Fruit fly (Drosophila melanogaster) whole organism, wandering third instar larva: Measurements from ENCODE around the gene LanA.
A peak's percentile ranks its signal among the peaks of the same experiment; 100 is the strongest.

Source experiments
- Abd-B ChIP-seq: fragments of >200 bp; optimal IDR thresholded peaks from 2 replicates; lab custom pipeline; 2017; ENCODE audit warnings: missing biosample characterization, missing genetic modification characterization
- CG32264 ChIP-seq: fragments of 200-800 bp; sonication (Bioruptor generic); optimal IDR thresholded peaks from 2 replicates; lab custom pipeline; 2016; ENCODE audit warnings: missing biosample characterization, missing genetic modification characterization
- CG9705 ChIP-seq: fragments of 200-800 bp; sonication (Bioruptor generic); optimal IDR thresholded peaks from 2 replicates; lab custom pipeline; 2018; ENCODE audit warnings: missing biosample characterization, mild to moderate bottlenecking, missing genetic modification characterization
- CrebA ChIP-seq: fragments of 200-800 bp; sonication (Bioruptor generic); optimal IDR thresholded peaks from 2 replicates; lab custom pipeline; 2016; ENCODE audit warnings: missing biosample characterization, mild to moderate bottlenecking, missing genetic modification characterization, borderline replicate concordance
- Dif ChIP-seq: fragments of 200-275, 200-300 bp; sonication (Bioruptor generic); optimal IDR thresholded peaks from 2 replicates; lab custom pipeline; 2018; ENCODE audit warnings: missing biosample characterization, missing genetic modification characterization; ENCODE audit not compliant: partially characterized antibody
- GATAd ChIP-seq: sonication (Bioruptor generic); optimal IDR thresholded peaks from 2 replicates; lab custom pipeline; 2016; ENCODE audit warnings: missing biosample characterization, missing genetic modification characterization
- HLH106 ChIP-seq: fragments of 200-800 bp; optimal IDR thresholded peaks from 3 replicates; lab custom pipeline; 2019; ENCODE audit warnings: missing biosample characterization, mild to moderate bottlenecking, missing genetic modification characterization, moderate library complexity
- Hnf4 ChIP-seq: fragments of 200-800 bp; sonication (Bioruptor generic); optimal IDR thresholded peaks from 2 replicates; lab custom pipeline; 2016; ENCODE audit warnings: missing biosample characterization, mild to moderate bottlenecking, missing genetic modification characterization
- Hr78 ChIP-seq: fragments of >200 bp; optimal IDR thresholded peaks from 2 replicates; lab custom pipeline; 2017; ENCODE audit warnings: missing biosample characterization, missing genetic modification characterization
- Hr83 ChIP-seq: fragments of 200-300 bp; sonication (Bioruptor generic); optimal IDR thresholded peaks from 2 replicates; lab custom pipeline; 2016; ENCODE audit warnings: missing biosample characterization, mild to moderate bottlenecking, missing genetic modification characterization, moderate library complexity; ENCODE audit not compliant: poor library complexity, severe bottlenecking
- Jra ChIP-seq: sonication (Bioruptor generic); optimal IDR thresholded peaks from 2 replicates; lab custom pipeline; 2016; ENCODE audit warnings: missing biosample characterization, missing genetic modification characterization
- Mio ChIP-seq: sonication (Bioruptor generic); optimal IDR thresholded peaks from 2 replicates; lab custom pipeline; 2016; ENCODE audit warnings: missing biosample characterization, missing genetic modification characterization
- Myc ChIP-seq: fragments of >200 bp; optimal IDR thresholded peaks from 2 replicates; lab custom pipeline; 2017
- N ChIP-seq: fragments of >200 bp; optimal IDR thresholded peaks from 2 replicates; lab custom pipeline; 2018; ENCODE audit warnings: missing biosample characterization, missing external identifiers, missing genetic modification characterization
- OdsH ChIP-seq: fragments of 200-800 bp; sonication (Bioruptor generic); optimal IDR thresholded peaks from 2 replicates; lab custom pipeline; 2016; ENCODE audit warnings: missing biosample characterization, mild to moderate bottlenecking, missing genetic modification characterization
- Rel ChIP-seq, 2 experiments: fragments of 200-800 bp; sonication (Bioruptor generic) in 1 of 2; optimal IDR thresholded peaks; 2 replicates in 1 of 2; 3 replicates in 1 of 2; lab custom pipeline; 2016 to 2019; ENCODE audit warnings: mild to moderate bottlenecking in 2 of 2, missing biosample characterization in 2 of 2, missing genetic modification characterization in 2 of 2, moderate library complexity in 1 of 2
- Sp1 ChIP-seq: fragments of 200-800 bp; sonication (Bioruptor generic); optimal IDR thresholded peaks from 3 replicates; lab custom pipeline; 2019; ENCODE audit warnings: missing biosample characterization, mild to moderate bottlenecking, missing genetic modification characterization, moderate library complexity
- Vsx2 ChIP-seq: fragments of 200-300, 225-300 bp; sonication (Bioruptor generic); optimal IDR thresholded peaks from 2 replicates; lab custom pipeline; 2018; ENCODE audit warnings: missing biosample characterization, missing genetic modification characterization; ENCODE audit not compliant: partially characterized antibody
- br ChIP-seq: fragments of 200-800 bp; sonication (Bioruptor generic); optimal IDR thresholded peaks from 2 replicates; lab custom pipeline; 2016; ENCODE audit warnings: missing biosample characterization, missing genetic modification characterization
- dl ChIP-seq, 2 experiments: fragments of 175-275, 200-275 bp in 1 of 2; fragments of 200-275 bp in 1 of 2; sonication (Bioruptor generic); optimal IDR thresholded peaks; lab custom pipeline; 2018; ENCODE audit warnings: mild to moderate bottlenecking in 2 of 2, missing biosample characterization in 2 of 2, missing genetic modification characterization in 2 of 2, moderate library complexity in 2 of 2; ENCODE audit not compliant: partially characterized antibody in 2 of 2, insufficient read depth in 1 of 2
- dmrt93B ChIP-seq: fragments of 200-800 bp; sonication (Bioruptor generic); optimal IDR thresholded peaks from 2 replicates; lab custom pipeline; 2018; ENCODE audit warnings: missing biosample characterization, mild to moderate bottlenecking, missing genetic modification characterization
- dsf ChIP-seq: sonication (Bioruptor generic); optimal IDR thresholded peaks from 2 replicates; lab custom pipeline; 2016; ENCODE audit warnings: missing biosample characterization, missing genetic modification characterization, borderline replicate concordance
- ey ChIP-seq: fragments of 200-800 bp; sonication (Bioruptor generic); optimal IDR thresholded peaks from 2 replicates; lab custom pipeline; 2016; ENCODE audit warnings: missing biosample characterization, missing genetic modification characterization
- foxo ChIP-seq, 2 experiments: fragments of 200-800 bp; sonication (Bioruptor generic); optimal IDR thresholded peaks; 2 replicates in 1 of 2; 3 replicates in 1 of 2; lab custom pipeline; 2016 to 2017; ENCODE audit warnings: missing biosample characterization in 2 of 2, missing genetic modification characterization in 2 of 2
- fru ChIP-seq: fragments of 200-800 bp; sonication (Bioruptor generic); optimal IDR thresholded peaks from 3 replicates; lab custom pipeline; 2016; ENCODE audit warnings: missing biosample characterization, mild to moderate bottlenecking, missing genetic modification characterization
- h ChIP-seq: fragments of 200-800 bp; sonication (Bioruptor generic); optimal IDR thresholded peaks from 3 replicates; lab custom pipeline; 2016; ENCODE audit warnings: missing biosample characterization, mild to moderate bottlenecking, missing genetic modification characterization
- jim ChIP-seq: fragments of 175-275, 200-325 bp; sonication (Bioruptor generic); optimal IDR thresholded peaks from 2 replicates; lab custom pipeline; 2016; ENCODE audit warnings: missing biosample characterization, mild to moderate bottlenecking, missing genetic modification characterization
- lola ChIP-seq: fragments of >200 bp; optimal IDR thresholded peaks from 2 replicates; lab custom pipeline; 2017; ENCODE audit warnings: missing biosample characterization, missing genetic modification characterization
- pan ChIP-seq: fragments of >200 bp; optimal IDR thresholded peaks from 2 replicates; lab custom pipeline; 2017
- psq ChIP-seq: fragments of 200-800 bp; sonication (Bioruptor generic); optimal IDR thresholded peaks from 3 replicates; lab custom pipeline; 2017; ENCODE audit warnings: missing biosample characterization, mild to moderate bottlenecking, missing genetic modification characterization, moderate library complexity
- rgr ChIP-seq: fragments of 200-800 bp; sonication (Bioruptor generic); optimal IDR thresholded peaks from 3 replicates; lab custom pipeline; 2016; ENCODE audit warnings: missing biosample characterization, mild to moderate bottlenecking, missing genetic modification characterization
- sv ChIP-seq: fragments of 200-800 bp; sonication (Bioruptor generic); optimal IDR thresholded peaks from 3 replicates; lab custom pipeline; 2016; ENCODE audit warnings: missing biosample characterization, missing genetic modification characterization
- tai ChIP-seq: sonication (Bioruptor generic); optimal IDR thresholded peaks from 2 replicates; lab custom pipeline; 2016; ENCODE audit warnings: missing biosample characterization, missing genetic modification characterization
- usp ChIP-seq: fragments of >200 bp; optimal IDR thresholded peaks from 2 replicates; lab custom pipeline; 2017; ENCODE audit warnings: missing biosample characterization, missing genetic modification characterization
- woc ChIP-seq: sonication (Bioruptor generic); optimal IDR thresholded peaks from 2 replicates; lab custom pipeline; 2016; ENCODE audit warnings: missing biosample characterization, mild to moderate bottlenecking, missing genetic modification characterization

Gene LanA

DNA sequence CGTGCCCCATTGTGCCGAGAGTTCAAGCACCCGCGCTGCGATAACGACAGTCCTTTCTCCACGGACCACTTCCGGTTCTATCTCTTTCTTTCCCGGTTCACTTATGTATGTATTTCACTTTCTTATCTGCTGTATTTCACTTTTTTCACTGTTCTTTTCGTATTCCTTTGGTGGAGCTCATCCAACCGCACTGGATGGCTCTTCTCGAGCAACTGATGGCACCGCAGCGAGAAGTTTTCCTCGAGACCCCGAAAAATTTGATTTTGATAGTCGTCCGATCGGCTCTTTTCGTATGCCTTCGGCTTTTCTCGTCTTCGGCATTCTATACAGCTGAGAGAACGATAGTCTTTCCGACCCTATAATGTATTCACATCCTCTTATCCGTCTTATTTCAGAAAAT lies at the start of gene LanA:
Gene LanA, minus strand, starts transcription at position 217 of the 400 bp plus-strand sequence.
- no peak for TF ChIP-seq OdsH (GFP tag; lab: Kevin White, UChicago)
- TF ChIP-seq dmrt93B (GFP tag; lab: Kevin White, UChicago), result no peak
- no peak for TF ChIP-seq tai
- TF ChIP-seq N (GFP tag; lab: Kevin White, UChicago), result no peak
- TF ChIP-seq ey (GFP tag; lab: Kevin White, UChicago), result no peak
- no peak for TF ChIP-seq Mio (GFP tag; lab: Kevin White, UChicago)
- TF ChIP-seq Rel (GFP tag; optimal IDR thresholded peaks at IDR 0.05; lab: Kevin White, UChicago), result no peak
- peak; percentile 45 for TF ChIP-seq Rel (tag; optimal IDR thresholded peaks at IDR 0.05; lab: Kevin White, UChicago)
- TF ChIP-seq Hr83 (GFP tag; lab: Kevin White, UChicago), result peak; percentile 16
- TF ChIP-seq HLH106, result peak; percentile 8
- TF ChIP-seq dsf (GFP tag; lab: Kevin White, UChicago), result no peak
- no peak for TF ChIP-seq CG32264
- TF ChIP-seq Hnf4 (GFP tag; lab: Kevin White, UChicago), result no peak
- TF ChIP-seq Vsx2, result peak; percentile 22
- no peak for TF ChIP-seq h (GFP tag; lab: Kevin White, UChicago)
- TF ChIP-seq br (GFP tag; lab: Kevin White, UChicago), result no peak
- TF ChIP-seq CG9705, result no peak
- TF ChIP-seq Dif (GFP tag; lab: Kevin White, UChicago), result peak; percentile 52
- TF ChIP-seq foxo (GFP tag; optimal IDR thresholded peaks at IDR 0.05; lab: Kevin White, UChicago), result no peak
- peak; percentile 6 for TF ChIP-seq Sp1 (GFP tag; lab: Kevin White, UChicago)
- TF ChIP-seq, all 38 proteins: peak for 6

DNA sequence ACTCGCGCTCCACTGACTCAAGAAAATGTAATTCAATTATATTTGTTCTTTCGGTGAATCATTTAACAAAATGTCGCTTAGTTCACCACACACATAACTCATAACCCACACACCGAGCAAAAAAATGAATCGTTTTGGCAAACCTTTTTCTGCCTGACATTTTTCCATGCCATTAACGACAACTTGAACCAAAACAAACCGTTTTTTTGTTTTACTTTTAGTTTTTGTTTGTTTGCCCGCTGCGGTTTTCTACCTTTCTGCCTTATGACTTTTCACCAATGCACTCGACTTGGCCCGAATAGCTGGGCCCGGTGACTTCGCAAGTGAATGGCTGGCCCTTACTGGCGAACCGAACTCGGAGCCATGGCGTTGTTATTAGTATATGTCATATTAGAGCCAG lies 49.7 kb upstream of the LanA start:
- TF ChIP-seq pan (no peak), tai (no peak), Hnf4 (GFP tag; lab: Kevin White, UChicago) (no peak), Jra (GFP tag; lab: Kevin White, UChicago) (no peak), ey (GFP tag; lab: Kevin White, UChicago) (no peak), CG32264 (no peak), Hr83 (GFP tag; lab: Kevin White, UChicago) (no peak), dl (GFP tag; optimal IDR thresholded peaks at IDR 0.05; lab: Kevin White, UChicago; ENCODE audit: insufficient read depth in 1 of 2, partially characterized antibody in 2 of 2) (no peak), Myc (no peak), Hr78 (no peak), OdsH (GFP tag; lab: Kevin White, UChicago) (no peak), Abd-B (no peak), fru (GFP tag; lab: Kevin White, UChicago) (no peak), sv (no peak), usp (no peak), rgr (no peak), lola (GFP tag; lab: Kevin White, UChicago) (no peak), jim (GFP tag; lab: Kevin White, UChicago) (no peak), Mio (GFP tag; lab: Kevin White, UChicago) (no peak)

DNA sequence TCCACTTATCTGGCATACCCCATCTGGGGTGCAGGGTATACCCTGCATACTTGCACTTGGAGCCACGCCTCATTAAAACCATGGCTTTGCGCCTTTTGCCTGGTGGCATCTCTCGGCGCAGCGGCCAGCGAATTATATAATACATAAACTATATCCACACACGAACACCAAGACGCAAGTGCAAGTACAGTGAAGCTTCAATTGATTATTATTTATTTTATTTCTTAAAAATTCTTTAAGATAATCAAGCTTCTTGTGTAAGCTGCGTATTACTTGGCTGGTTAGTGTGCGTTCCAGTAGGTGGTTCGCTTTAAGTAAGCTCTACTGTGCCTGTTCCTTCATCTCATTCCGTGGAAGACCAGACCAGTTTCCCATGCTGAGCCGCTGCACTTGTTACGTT lies 48.5 kb upstream of the LanA start:
- TF ChIP-seq br (GFP tag; lab: Kevin White, UChicago), result peak; percentile 21
- TF ChIP-seq CG32264, result peak; percentile 9
- peak; percentile 24 for TF ChIP-seq psq (GFP tag; lab: Kevin White, UChicago)
- no peak for TF ChIP-seq CrebA (GFP tag; lab: Kevin White, UChicago)
- TF ChIP-seq OdsH (GFP tag; lab: Kevin White, UChicago), result peak; percentile 53
- peak; percentile 48 for TF ChIP-seq rgr
- peak; percentile 26 for TF ChIP-seq Hnf4 (GFP tag; lab: Kevin White, UChicago)
- TF ChIP-seq jim (GFP tag; lab: Kevin White, UChicago), result no peak
- TF ChIP-seq Abd-B, result no peak
- TF ChIP-seq Dif (GFP tag; lab: Kevin White, UChicago), result no peak
- peak; percentile 27 for TF ChIP-seq ey (GFP tag; lab: Kevin White, UChicago)
- peak; percentile 17 for TF ChIP-seq Sp1 (GFP tag; lab: Kevin White, UChicago)
- no peak for TF ChIP-seq Hr83 (GFP tag; lab: Kevin White, UChicago)
- peak; percentile 41 for TF ChIP-seq fru (GFP tag; lab: Kevin White, UChicago)
- peak; percentile 44 for TF ChIP-seq woc (GFP tag; lab: Kevin White, UChicago)
- TF ChIP-seq HLH106, result peak; percentile 39
- no peak for TF ChIP-seq GATAd
- no peak for TF ChIP-seq dmrt93B (GFP tag; lab: Kevin White, UChicago)
- TF ChIP-seq h (GFP tag; lab: Kevin White, UChicago), result peak; percentile 66
- peak in 1 of 2 experiments; percentile 53 for TF ChIP-seq foxo (GFP tag; optimal IDR thresholded peaks at IDR 0.05; lab: Kevin White, UChicago)
- TF ChIP-seq, all 38 proteins: peak for 13
